Worm (Caenorhabditis elegans) whole organism, young adult: ENCODE data around the gene myrf-1.

ENCODE experiments used
- B0336.3 ChIP-seq: fragments of 200-800 bp; sonication (Bioruptor generic); IDR thresholded peaks from 2 replicates; pipeline ENCODE4 v1.3.6; 2022; ENCODE audit warnings: missing genetic modification characterization, missing compliant biosample characterization
- C06A6.2 ChIP-seq: fragments of 200-800 bp; sonication (Bioruptor generic); conservative IDR thresholded peaks from 2 replicates; pipeline ENCODE4 v1.3.6; 2022; ENCODE audit warnings: missing genetic modification characterization, missing compliant biosample characterization
- F10E7.11 ChIP-seq: sonication (generic microtip); optimal IDR thresholded peaks from 2 replicates; lab custom pipeline; 2017; ENCODE audit warnings: mild to moderate bottlenecking, missing genetic modification characterization, moderate library complexity, missing compliant biosample characterization
- F49E8.2 ChIP-seq: sonication (generic microtip); optimal IDR thresholded peaks from 3 replicates; lab custom pipeline; 2017; ENCODE audit warnings: missing genetic modification characterization, mild to moderate bottlenecking, missing compliant biosample characterization, antibody characterized with exemption, moderate library complexity; ENCODE audit not compliant: insufficient read depth
- K12H6.12 ChIP-seq: fragments of 200-800 bp; sonication (Bioruptor generic); optimal IDR thresholded peaks from 2 replicates; lab custom pipeline; 2018; ENCODE audit warnings: mild to moderate bottlenecking, missing genetic modification characterization, missing compliant biosample characterization
- T07F8.4 ChIP-seq: sonication (generic microtip); optimal IDR thresholded peaks from 2 replicates; lab custom pipeline; 2016; ENCODE audit warnings: mild to moderate bottlenecking, missing genetic modification characterization, moderate library complexity, missing compliant biosample characterization
- T26A5.8 ChIP-seq: sonication (generic microtip); optimal IDR thresholded peaks from 2 replicates; lab custom pipeline; 2016; ENCODE audit warnings: missing genetic modification characterization, missing compliant biosample characterization
- Y53G8AR.9 ChIP-seq: fragments of 200-800 bp; sonication (Bioruptor generic); conservative IDR thresholded peaks from 2 replicates; pipeline ENCODE4 v1.3.6; 2022; ENCODE audit warnings: missing genetic modification reagents, missing genetic modification characterization, missing compliant biosample characterization
- Y56A3A.18 ChIP-seq: fragments of 200-800 bp; sonication (Bioruptor generic); IDR thresholded peaks from 2 replicates; pipeline ENCODE4 v1.3.6; 2022; ENCODE audit warnings: missing genetic modification reagents, missing genetic modification characterization, missing compliant biosample characterization
- Y67H2A.10 ChIP-seq: fragments of 200-800 bp; sonication (Bioruptor generic); conservative IDR thresholded peaks from 2 replicates; pipeline ENCODE4 v1.3.6; 2022; ENCODE audit warnings: missing genetic modification reagents, missing genetic modification characterization, missing compliant biosample characterization
- ZK185.1 ChIP-seq: sonication (generic microtip); optimal IDR thresholded peaks from 2 replicates; lab custom pipeline; 2016; ENCODE audit warnings: mild to moderate bottlenecking, missing genetic modification characterization, missing compliant biosample characterization; ENCODE audit not compliant: poor library complexity, severe bottlenecking
- ama-1 ChIP-seq, 3 experiments: fragments of 150-350 bp in 1 of 3; sonication (generic microtip) in 2 of 3; optimal IDR thresholded peaks; 2 replicates each; lab custom pipeline; 2014 to 2018; ENCODE audit warnings: missing biosample characterization in 2 of 3, missing genetic modification characterization in 2 of 3, missing genetic modification reagents in 2 of 3
- aptf-3 ChIP-seq: fragments of 200-800 bp; sonication (Bioruptor generic); IDR thresholded peaks from 2 replicates; pipeline ENCODE4 v1.3.6; 2022; ENCODE audit warnings: missing genetic modification characterization, missing compliant biosample characterization
- atf-7 ChIP-seq: sonication (generic microtip); optimal IDR thresholded peaks from 2 replicates; lab custom pipeline; 2017; ENCODE audit warnings: mild to moderate bottlenecking, missing genetic modification characterization, missing compliant biosample characterization
- attf-3 ChIP-seq: fragments of 200-800 bp; sonication (Bioruptor generic); conservative IDR thresholded peaks from 2 replicates; pipeline ENCODE4 v1.3.6; 2022; ENCODE audit warnings: missing genetic modification reagents, missing genetic modification characterization, missing compliant biosample characterization
- attf-5 ChIP-seq: fragments of 200-800 bp; sonication (Bioruptor generic); optimal IDR thresholded peaks from 2 replicates; lab custom pipeline; 2018; ENCODE audit warnings: mild to moderate bottlenecking, missing genetic modification characterization, missing compliant biosample characterization
- attf-6 ChIP-seq: fragments of 200-800 bp; sonication (Bioruptor generic); IDR thresholded peaks from 2 replicates; pipeline ENCODE4 v1.3.6; 2022; ENCODE audit warnings: missing genetic modification reagents, missing genetic modification characterization, missing compliant biosample characterization
- cebp-2 ChIP-seq: fragments of 200-800 bp; sonication (Bioruptor generic); IDR thresholded peaks from 2 replicates; pipeline ENCODE4 v1.3.6; 2022; ENCODE audit warnings: missing genetic modification characterization, missing compliant biosample characterization
- dox-1 ChIP-seq: fragments of 200-800 bp; sonication (Bioruptor generic); IDR thresholded peaks from 2 replicates; pipeline ENCODE4 v1.3.6; 2022; ENCODE audit warnings: missing genetic modification reagents, missing genetic modification characterization, missing compliant biosample characterization
- egl-18 ChIP-seq: fragments of 200-800 bp; sonication (Bioruptor generic); IDR thresholded peaks from 2 replicates; pipeline ENCODE4 v1.3.6; 2022; ENCODE audit warnings: missing genetic modification reagents, missing genetic modification characterization, missing compliant biosample characterization
- egrh-3 ChIP-seq: fragments of 200-800 bp; sonication (Bioruptor generic); IDR thresholded peaks from 2 replicates; pipeline ENCODE4 v1.3.6; 2022; ENCODE audit warnings: missing genetic modification reagents, missing genetic modification characterization, missing compliant biosample characterization
- ets-4 ChIP-seq: fragments of 200-800 bp; sonication (Bioruptor generic); optimal IDR thresholded peaks from 2 replicates; lab custom pipeline; 2018; ENCODE audit warnings: mild to moderate bottlenecking, missing genetic modification characterization, missing compliant biosample characterization
- gei-17 ChIP-seq: fragments of 200-800 bp; sonication (Bioruptor generic); optimal IDR thresholded peaks from 2 replicates; lab custom pipeline; 2018; ENCODE audit warnings: mild to moderate bottlenecking, missing genetic modification characterization, missing compliant biosample characterization
- hlh-12 ChIP-seq: sonication (generic microtip); optimal IDR thresholded peaks from 2 replicates; lab custom pipeline; 2016; ENCODE audit warnings: missing genetic modification characterization, missing compliant biosample characterization
- hmg-20 ChIP-seq: fragments of 200-800 bp; sonication (Bioruptor generic); IDR thresholded peaks from 2 replicates; pipeline ENCODE4 v1.3.6; 2022; ENCODE audit warnings: missing genetic modification reagents, missing genetic modification characterization, missing compliant biosample characterization
- let-526 ChIP-seq: fragments of 200-800 bp; sonication (Bioruptor generic); IDR thresholded peaks from 2 replicates; pipeline ENCODE4 v1.3.6; 2022; ENCODE audit warnings: missing genetic modification reagents, missing genetic modification characterization, missing compliant biosample characterization
- let-607 ChIP-seq, 2 experiments: fragments of 200-800 bp in 1 of 2; sonication (Bioruptor generic) in 1 of 2; sonication (generic microtip) in 1 of 2; optimal IDR thresholded peaks; 2 replicates each; lab custom pipeline; 2016 to 2018; ENCODE audit warnings: mild to moderate bottlenecking in 2 of 2, missing compliant biosample characterization in 2 of 2, missing genetic modification characterization in 2 of 2, moderate library complexity in 2 of 2, missing genotype in 1 of 2
- lin-35 ChIP-seq, 3 experiments: fragments of 150-350 bp in 2 of 3; sonication (generic microtip) in 1 of 3; optimal IDR thresholded peaks; 2 replicates each; lab custom pipeline; 2014 to 2018; ENCODE audit warnings: missing biosample characterization in 3 of 3, missing genetic modification characterization in 3 of 3, missing genetic modification reagents in 3 of 3
- lin-40 ChIP-seq: sonication (generic microtip); optimal IDR thresholded peaks from 2 replicates; lab custom pipeline; 2016; ENCODE audit warnings: missing genetic modification characterization, mild to moderate bottlenecking, missing compliant biosample characterization, missing genotype, missing genetic modification reagents
- lin-54 ChIP-seq: fragments of 200-800 bp; sonication (Bioruptor generic); optimal IDR thresholded peaks from 2 replicates; lab custom pipeline; 2018; ENCODE audit warnings: mild to moderate bottlenecking, missing genetic modification characterization, missing compliant biosample characterization
- madf-6 ChIP-seq: fragments of 200-800 bp; sonication (Bioruptor generic); IDR thresholded peaks from 2 replicates; pipeline ENCODE4 v1.3.6; 2022; ENCODE audit warnings: missing genetic modification reagents, missing genetic modification characterization, missing compliant biosample characterization
- mcd-1 ChIP-seq: fragments of 200-800 bp; sonication (Bioruptor generic); IDR thresholded peaks from 2 replicates; pipeline ENCODE4 v1.3.6; 2022; ENCODE audit warnings: missing genetic modification reagents, missing genetic modification characterization, missing compliant biosample characterization
- nfyb-1 ChIP-seq: fragments of 200-800 bp; sonication (Bioruptor generic); IDR thresholded peaks from 2 replicates; pipeline ENCODE4 v1.3.6; 2022; ENCODE audit warnings: missing genetic modification reagents, missing genetic modification characterization, missing compliant biosample characterization
- nhr-80 ChIP-seq: sonication (generic microtip); optimal IDR thresholded peaks from 2 replicates; lab custom pipeline; 2016; ENCODE audit warnings: missing genetic modification characterization, missing compliant biosample characterization
- pha-4 ChIP-seq: fragments of 150-350 bp; sonication (generic microtip); optimal IDR thresholded peaks from 2 replicates; lab custom pipeline; 2014; ENCODE audit warnings: missing biosample characterization, missing genetic modification reagents, missing genetic modification characterization
- sdz-38 ChIP-seq: sonication (generic microtip); optimal IDR thresholded peaks from 2 replicates; lab custom pipeline; 2016; ENCODE audit warnings: missing genotype, missing genetic modification characterization, missing compliant biosample characterization
- snpc-4 ChIP-seq, 5 experiments: fragments of 150-350 bp in 1 of 5; sonication (generic microtip) in 4 of 5; optimal IDR thresholded peaks; 2 replicates each; lab custom pipeline; 2014 to 2018; ENCODE audit warnings: missing genetic modification characterization in 5 of 5, missing biosample characterization in 3 of 5, antibody characterized with exemption in 2 of 5, mild to moderate bottlenecking in 2 of 5, missing compliant biosample characterization in 2 of 5, missing genotype in 2 of 5, moderate library complexity in 2 of 5, missing genetic modification reagents in 1 of 5
- tbp1 ChIP-seq: fragments of 200-800 bp; sonication (Bioruptor generic); optimal IDR thresholded peaks from 2 replicates; lab custom pipeline; 2018; ENCODE audit warnings: mild to moderate bottlenecking, missing genetic modification characterization, missing compliant biosample characterization
- unc-62 ChIP-seq: fragments of 150-350 bp; optimal IDR thresholded peaks from 2 replicates; lab custom pipeline; 2014; ENCODE audit warnings: missing biosample characterization, missing genetic modification reagents, missing genetic modification characterization
- zim-3 ChIP-seq: sonication (generic microtip); optimal IDR thresholded peaks from 2 replicates; lab custom pipeline; 2017; ENCODE audit warnings: mild to moderate bottlenecking, missing genetic modification characterization, moderate library complexity, missing compliant biosample characterization
- ztf-18 ChIP-seq: sonication (generic microtip); optimal IDR thresholded peaks from 2 replicates; lab custom pipeline; 2016; ENCODE audit warnings: missing genotype, mild to moderate bottlenecking, missing genetic modification characterization, missing compliant biosample characterization
- ztf-22 ChIP-seq: fragments of 200-800 bp; sonication (Bioruptor generic); optimal IDR thresholded peaks from 2 replicates; lab custom pipeline; 2018; ENCODE audit warnings: mild to moderate bottlenecking, missing genetic modification characterization, moderate library complexity, missing compliant biosample characterization
- ztf-26 ChIP-seq: sonication (generic microtip); optimal IDR thresholded peaks from 2 replicates; lab custom pipeline; 2017; ENCODE audit warnings: missing genetic modification characterization, missing compliant biosample characterization

Gene myrf-1

ce11 chrII:10449707-10450106 is 52.6 kb downstream of the myrf-1 start, which contains the start of gene lin-56:
Gene lin-56 (plus strand): TSS chrII:10450007.
- TF ChIP-seq Y56A3A.18 (GFP tag; lab: Robert Waterston, UW) (no peak), let-526 (GFP tag; lab: Robert Waterston, UW) (peak; percentile 63; the same call in 1 of the 2 replicates), T26A5.8 (tag; lab: Kevin White, UChicago) (no peak), nfyb-1 (0 out of 2 replicates have a peak, but pooled peaks have one; percentile 16), attf-3 (GFP tag; lab: Robert Waterston, UW) (no peak)

ce11 chrII:10447348-10448316 is 54.7 kb downstream of the myrf-1 start, which contains the start of gene ZK673.2:
Gene ZK673.2 (plus strand): TSS chrII:10448266.
- TF ChIP-seq attf-3 (GFP tag; lab: Robert Waterston, UW) (no peak), F10E7.11 (tag; lab: Kevin White, UChicago) (no peak), C06A6.2 (GFP tag; lab: Robert Waterston, UW) (0 out of 2 replicates have a peak, but pooled peaks have one; percentile 11), unc-62 (GFP tag; lab: Kevin White, UChicago) (peak; percentile 39), nhr-80 (peak; percentile 90), hmg-20 (GFP tag; lab: Robert Waterston, UW) (no peak), pha-4 (tag; lab: Kevin White, UChicago) (no peak), egrh-3 (GFP tag; lab: Robert Waterston, UW) (no peak), ztf-26 (tag; lab: Kevin White, UChicago) (peak; percentile 43), zim-3 (tag; lab: Kevin White, UChicago) (no peak), dox-1 (peak; percentile 24; the same call in 1 of the 2 replicates), atf-7 (peak; percentile 78), Y53G8AR.9 (GFP tag; lab: Robert Waterston, UW) (0 out of 2 replicates have a peak, but pooled peaks have one; percentile 55), aptf-3 (GFP tag; lab: Robert Waterston, UW) (no peak), madf-6 (GFP tag; lab: Robert Waterston, UW) (peak; percentile 9; the same call in 1 of the 2 replicates), lin-35 (GFP tag; optimal IDR thresholded peaks at IDR 0.05; lab: Kevin White, UChicago) (no peak), mcd-1 (GFP tag; lab: Robert Waterston, UW) (peak; percentile 15; the same call in 1 of the 2 replicates), egl-18 (GFP tag; lab: Robert Waterston, UW) (no peak), ztf-18 (tag; lab: Kevin White, UChicago) (no peak), K12H6.12 (tag; lab: Kevin White, UChicago) (peak; percentile 7), ets-4 (peak; percentile 23), attf-6 (GFP tag; lab: Robert Waterston, UW) (no peak), snpc-4 (GFP tag; optimal IDR thresholded peaks at IDR 0.05; lab: Kevin White, UChicago) (no peak), snpc-4 (tag; optimal IDR thresholded peaks at IDR 0.05; lab: Kevin White, UChicago) (no peak), tbp1 (GFP tag; lab: Kevin White, UChicago) (peak; percentile 29), Y67H2A.10 (no peak), lin-54 (no peak), B0336.3 (no peak), F49E8.2 (tag; lab: Kevin White, UChicago) (peak; percentile 13), ama-1 (optimal IDR thresholded peaks at IDR 0.05; lab: Kevin White, UChicago) (no peak), ama-1 (GFP tag; optimal IDR thresholded peaks at IDR 0.05; lab: Kevin White, UChicago) (no peak), ZK185.1 (tag; lab: Kevin White, UChicago) (no peak), ztf-22 (peak; percentile 80), gei-17 (GFP tag; lab: Kevin White, UChicago) (no peak), let-607 (tag; optimal IDR thresholded peaks at IDR 0.05; lab: Kevin White, UChicago) (peak in 1 of 2 experiments; percentile 35), cebp-2 (no peak), sdz-38 (tag; lab: Kevin White, UChicago) (no peak), attf-5 (GFP tag; lab: Kevin White, UChicago) (peak; percentile 45), T07F8.4 (no peak), hlh-12 (tag; lab: Kevin White, UChicago) (no peak), lin-40 (tag; lab: Kevin White, UChicago) (peak; percentile 50)
